Fruit fly (Drosophila melanogaster) whole organism, embryonic: ENCODE data around the gene CG17768.
A peak's percentile ranks its signal among the peaks of the same experiment; 100 is the strongest.

ENCODE experiments used
- B-H2 ChIP-seq: fragments of 200-800 bp; sonication (Bioruptor generic); optimal IDR thresholded peaks from 2 replicates; lab custom pipeline; 2018; ENCODE audit warnings: missing biosample characterization, mild to moderate bottlenecking, missing genetic modification characterization
- Blimp-1 ChIP-seq: fragments of 200-800 bp; sonication (Bioruptor generic); optimal IDR thresholded peaks from 3 replicates; lab custom pipeline; 2018; ENCODE audit warnings: missing biosample characterization, missing genetic modification characterization, mild to moderate bottlenecking, moderate library complexity, missing genetic modification reagents
- CG1024 ChIP-seq: fragments of 200-800 bp; sonication (Bioruptor generic); IDR thresholded peaks from 2 replicates; pipeline ENCODE4 v1.3.6; 2022; ENCODE audit warnings: missing biosample characterization, missing genetic modification characterization
- CG13624 ChIP-seq: fragments of 200-800 bp; sonication (Bioruptor generic); optimal IDR thresholded peaks from 2 replicates; lab custom pipeline; 2016; ENCODE audit warnings: missing biosample characterization, missing genetic modification characterization
- CG13894 ChIP-seq: fragments of 200-800 bp; sonication (Bioruptor generic); optimal IDR thresholded peaks from 3 replicates; lab custom pipeline; 2018; ENCODE audit warnings: missing biosample characterization, mild to moderate bottlenecking, missing genetic modification characterization, moderate library complexity
- CG17328 ChIP-seq: fragments of 200-800 bp; sonication (Bioruptor generic); IDR thresholded peaks from 2 replicates; pipeline ENCODE4 v1.3.6; 2022; ENCODE audit warnings: missing biosample characterization, missing genetic modification characterization
- CG17802 ChIP-seq: fragments of 200-800 bp; sonication (Bioruptor generic); optimal IDR thresholded peaks from 2 replicates; lab custom pipeline; 2018; ENCODE audit warnings: missing biosample characterization, mild to moderate bottlenecking, missing genetic modification characterization, moderate library complexity
- CG18262 ChIP-seq: fragments of 200-800 bp; optimal IDR thresholded peaks from 3 replicates; lab custom pipeline; 2019; ENCODE audit warnings: missing biosample characterization, mild to moderate bottlenecking, missing genetic modification characterization, moderate library complexity
- CG1832 ChIP-seq: fragments of 200-800 bp; sonication (Bioruptor generic); optimal IDR thresholded peaks from 2 replicates; lab custom pipeline; 2017; ENCODE audit warnings: missing biosample characterization, mild to moderate bottlenecking, missing genetic modification characterization, inconsistent platforms
- CG2678 ChIP-seq: fragments of 200-800 bp; sonication (Bioruptor generic); optimal IDR thresholded peaks from 3 replicates; lab custom pipeline; 2019; ENCODE audit warnings: missing biosample characterization, mild to moderate bottlenecking, missing genetic modification characterization, moderate library complexity
- CG30403 ChIP-seq: fragments of 200-800 bp; sonication (Bioruptor generic); optimal IDR thresholded peaks from 3 replicates; lab custom pipeline; 2016; ENCODE audit warnings: missing biosample characterization, missing genetic modification characterization
- CG3065 ChIP-seq: fragments of 200-800 bp; sonication (Bioruptor generic); optimal IDR thresholded peaks from 2 replicates; lab custom pipeline; 2016; ENCODE audit warnings: missing biosample characterization, missing genetic modification characterization
- CG3726 ChIP-seq: fragments of 200-800 bp; sonication (Bioruptor generic); IDR thresholded peaks from 3 replicates; pipeline ENCODE4, ENCODE4 v1.3.6; 2022; ENCODE audit warnings: missing biosample characterization, missing genetic modification characterization
- CG4617 ChIP-seq: fragments of 200-800 bp; sonication (Bioruptor generic); optimal IDR thresholded peaks from 3 replicates; lab custom pipeline; 2016; ENCODE audit warnings: missing biosample characterization, missing genetic modification characterization, borderline replicate concordance
- CG6272 ChIP-seq: fragments of 200-800 bp; sonication (Bioruptor generic); IDR thresholded peaks from 2 replicates; pipeline ENCODE4 v1.3.6; 2022; ENCODE audit warnings: missing biosample characterization, missing genetic modification characterization
- CG7839 ChIP-seq: fragments of 200-800 bp; sonication (Bioruptor generic); optimal IDR thresholded peaks from 3 replicates; lab custom pipeline; 2018; ENCODE audit warnings: missing biosample characterization, mild to moderate bottlenecking, missing genetic modification characterization, moderate library complexity
- CG8290 ChIP-seq, 3 experiments: fragments of 200-800 bp; sonication (Bioruptor generic); optimal IDR thresholded peaks; 2 replicates each; lab custom pipeline; 2016 to 2019; ENCODE audit warnings: missing biosample characterization in 3 of 3, missing genetic modification characterization in 3 of 3, mild to moderate bottlenecking in 2 of 3, moderate library complexity in 1 of 3
- CG9797 ChIP-seq: fragments of 200-800 bp; sonication (Bioruptor generic); optimal IDR thresholded peaks from 3 replicates; lab custom pipeline; 2018; ENCODE audit warnings: missing biosample characterization, mild to moderate bottlenecking, missing genetic modification characterization
- CTCF ChIP-seq: fragments of 200-800 bp; sonication (Bioruptor generic); optimal IDR thresholded peaks from 2 replicates; lab custom pipeline; 2017; ENCODE audit warnings: missing biosample characterization, mild to moderate bottlenecking, missing genetic modification characterization, moderate library complexity
- Camta ChIP-seq: fragments of 200-800 bp; sonication (Bioruptor generic); optimal IDR thresholded peaks from 2 replicates; lab custom pipeline; 2016; ENCODE audit warnings: missing biosample characterization, missing genetic modification characterization
- Elba2 ChIP-seq: fragments of 200-800 bp; sonication (Bioruptor generic); optimal IDR thresholded peaks from 3 replicates; lab custom pipeline; 2016; ENCODE audit warnings: missing biosample characterization, missing genetic modification characterization
- Fer3 ChIP-seq: fragments of 200-800 bp; sonication (Bioruptor generic); optimal IDR thresholded peaks from 2 replicates; lab custom pipeline; 2018; ENCODE audit warnings: missing biosample characterization, mild to moderate bottlenecking, missing genetic modification characterization, moderate library complexity
- HmgZ ChIP-seq: fragments of 200-800 bp; sonication (Bioruptor generic); optimal IDR thresholded peaks from 2 replicates; lab custom pipeline; 2018; ENCODE audit warnings: missing biosample characterization, mild to moderate bottlenecking, missing genetic modification characterization
- Jarid2 ChIP-seq: fragments of 200-800 bp; sonication (Bioruptor generic); optimal IDR thresholded peaks from 3 replicates; lab custom pipeline; 2017; ENCODE audit warnings: mild to moderate bottlenecking, missing biosample characterization, missing genetic modification reagents, missing genetic modification characterization
- NC2β ChIP-seq: fragments of 200-800 bp; sonication (Bioruptor generic); optimal IDR thresholded peaks from 2 replicates; lab custom pipeline; 2016; ENCODE audit warnings: missing biosample characterization, missing genetic modification characterization
- Poxn ChIP-seq: fragments of 200-800 bp; sonication (Bioruptor generic); IDR thresholded peaks from 2 replicates; pipeline ENCODE4 v1.3.6; 2022; ENCODE audit warnings: missing biosample characterization, missing genetic modification characterization
- Ptx1 ChIP-seq: fragments of 200-800 bp; sonication (Bioruptor generic); IDR thresholded peaks from 2 replicates; pipeline ENCODE4 v1.3.6; 2022; ENCODE audit warnings: missing biosample characterization, missing genetic modification characterization
- ac ChIP-seq: fragments of 200-800 bp; sonication (Bioruptor generic); optimal IDR thresholded peaks from 3 replicates; lab custom pipeline; 2017; ENCODE audit warnings: missing biosample characterization, mild to moderate bottlenecking, missing genetic modification characterization
- bab2 ChIP-seq: fragments of 200-800 bp; sonication (Bioruptor generic); optimal IDR thresholded peaks from 2 replicates; lab custom pipeline; 2016; ENCODE audit warnings: missing biosample characterization, missing genetic modification characterization
- br ChIP-seq: fragments of >200 bp; optimal IDR thresholded peaks from 2 replicates; lab custom pipeline; 2017
- cas ChIP-seq: fragments of 200-800 bp; sonication (Bioruptor generic); IDR thresholded peaks from 2 replicates; pipeline ENCODE4 v1.3.6; 2022; ENCODE audit warnings: missing biosample characterization, missing genetic modification characterization
- cg ChIP-seq: fragments of 200-800 bp; sonication (Bioruptor generic); optimal IDR thresholded peaks from 3 replicates; lab custom pipeline; 2019; ENCODE audit warnings: missing biosample characterization, mild to moderate bottlenecking, missing genetic modification characterization, moderate library complexity
- chn ChIP-seq: fragments of 200-800 bp; sonication (Bioruptor generic); optimal IDR thresholded peaks from 2 replicates; lab custom pipeline; 2016; ENCODE audit warnings: missing biosample characterization, missing genetic modification characterization
- danr ChIP-seq: fragments of 200-800 bp; sonication (Bioruptor generic); IDR thresholded peaks from 2 replicates; pipeline ENCODE4 v1.3.6; 2022; ENCODE audit warnings: missing biosample characterization, missing genetic modification characterization
- fd3F ChIP-seq: fragments of 200-800 bp; sonication (Bioruptor generic); optimal IDR thresholded peaks from 2 replicates; lab custom pipeline; 2018; ENCODE audit warnings: missing biosample characterization, mild to moderate bottlenecking, missing genetic modification characterization, moderate library complexity
- fu2 ChIP-seq: fragments of 200-800 bp; sonication (Bioruptor generic); optimal IDR thresholded peaks from 2 replicates; lab custom pipeline; 2016; ENCODE audit warnings: missing biosample characterization, missing genetic modification characterization
- grau ChIP-seq: fragments of 200-800 bp; optimal IDR thresholded peaks from 3 replicates; lab custom pipeline; 2019; ENCODE audit warnings: missing biosample characterization, mild to moderate bottlenecking, missing genetic modification characterization, moderate library complexity
- jumu ChIP-seq: fragments of 200-800 bp; sonication (Bioruptor generic); optimal IDR thresholded peaks from 3 replicates; lab custom pipeline; 2016; ENCODE audit warnings: missing biosample characterization, missing genetic modification characterization
- ken ChIP-seq: fragments of 200-800 bp; sonication (Bioruptor generic); IDR thresholded peaks from 3 replicates; pipeline ENCODE4 v1.3.6; 2022; ENCODE audit warnings: missing biosample characterization, missing genetic modification characterization
- maf-S ChIP-seq: fragments of 200-800 bp; sonication (Bioruptor generic); optimal IDR thresholded peaks from 2 replicates; lab custom pipeline; 2016; ENCODE audit warnings: missing biosample characterization, missing genetic modification characterization
- nau ChIP-seq: fragments of 200-800 bp; sonication (Bioruptor generic); optimal IDR thresholded peaks from 3 replicates; lab custom pipeline; 2017; ENCODE audit warnings: missing biosample characterization, mild to moderate bottlenecking, missing genetic modification characterization, missing genetic modification reagents
- otp ChIP-seq: fragments of 200-800 bp; sonication (Bioruptor generic); IDR thresholded peaks from 3 replicates; pipeline ENCODE4, ENCODE4 v1.3.6; 2022; ENCODE audit warnings: missing biosample characterization, missing genetic modification characterization
- phol ChIP-seq: fragments of 200-800 bp; sonication (Bioruptor generic); optimal IDR thresholded peaks from 3 replicates; lab custom pipeline; 2018; ENCODE audit warnings: missing biosample characterization, mild to moderate bottlenecking, missing genetic modification characterization, moderate library complexity
- pros ChIP-seq: fragments of 200-800 bp; sonication (Bioruptor generic); optimal IDR thresholded peaks from 3 replicates; lab custom pipeline; 2019; ENCODE audit warnings: missing biosample characterization, mild to moderate bottlenecking, missing genetic modification characterization, moderate library complexity
- shn ChIP-seq: fragments of 200-800 bp; sonication (Bioruptor generic); optimal IDR thresholded peaks from 3 replicates; lab custom pipeline; 2016; ENCODE audit warnings: missing biosample characterization, missing genetic modification characterization
- ssp ChIP-seq: fragments of 200-800 bp; sonication (Bioruptor generic); IDR thresholded peaks from 2 replicates; pipeline ENCODE4 v1.3.6; 2022; ENCODE audit warnings: missing biosample characterization, missing genetic modification characterization
- tin ChIP-seq: fragments of 200-800 bp; sonication (Bioruptor generic); optimal IDR thresholded peaks from 3 replicates; lab custom pipeline; 2016; ENCODE audit warnings: missing biosample characterization, missing genetic modification characterization
- unc-4 ChIP-seq: fragments of 200-800 bp; sonication (Bioruptor generic); IDR thresholded peaks from 2 replicates; pipeline ENCODE4 v1.3.6; 2022; ENCODE audit warnings: missing biosample characterization, missing genetic modification characterization; ENCODE audit not compliant: partially characterized antibody
- z ChIP-seq: fragments of 200-800 bp; sonication (Bioruptor generic); IDR thresholded peaks from 3 replicates; pipeline ENCODE4 v1.3.6; 2022; ENCODE audit warnings: missing biosample characterization, missing genetic modification characterization
- zf30C ChIP-seq: fragments of 200-800 bp; sonication (Bioruptor generic); optimal IDR thresholded peaks from 3 replicates; lab custom pipeline; 2018; ENCODE audit warnings: missing biosample characterization, mild to moderate bottlenecking, missing genetic modification characterization

The CG17768 gene

DNA sequence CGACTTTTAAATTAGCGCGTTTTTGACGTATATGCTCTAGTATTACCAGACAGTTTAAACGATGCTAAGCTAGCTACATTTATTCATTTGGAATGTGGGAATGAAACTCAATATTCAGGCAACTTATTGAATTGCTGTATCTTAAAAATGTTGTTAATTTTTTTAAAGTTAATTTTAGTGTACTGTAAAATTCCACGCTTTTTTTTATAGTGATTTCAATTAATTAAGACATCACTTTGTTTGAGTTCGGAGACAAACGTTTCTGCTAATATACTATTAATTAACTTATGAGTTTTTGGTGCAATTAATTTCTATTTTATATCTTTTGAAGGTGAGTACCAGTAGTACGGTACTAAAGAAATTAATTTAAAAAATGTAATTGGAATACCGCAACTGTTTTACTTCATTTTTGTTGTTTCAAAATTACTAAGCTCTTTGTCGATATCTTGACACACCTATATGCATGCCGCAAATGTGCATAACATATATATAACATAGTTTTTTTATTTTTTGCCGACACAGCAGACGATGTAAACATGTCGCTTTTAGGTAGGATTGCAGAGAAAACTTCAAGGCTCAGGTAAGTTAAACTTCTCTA, 18.7 kb downstream of the CG17768 start, which contains the start of the genes Cdk1 and mRpS7 (continued):
- TF ChIP-seq CG9797 (GFP tag; lab: Kevin White, UChicago) = peak; percentile 28
- TF ChIP-seq tin (GFP tag; lab: Kevin White, UChicago) = peak; percentile 66
- TF ChIP-seq phol (tag; lab: Kevin White, UChicago) = peak; percentile 89
- TF ChIP-seq Camta (GFP tag; lab: Kevin White, UChicago) = peak; percentile 57
- TF ChIP-seq fu2 = peak; percentile 29
- no peak for TF ChIP-seq cas (GFP tag; lab: Robert Waterston, UW)
- peak; percentile 87 for TF ChIP-seq CG2678
- no peak for TF ChIP-seq cg (GFP tag; lab: Kevin White, UChicago)
- peak; percentile 81 for TF ChIP-seq grau (tag; lab: Kevin White, UChicago)
- TF ChIP-seq CG17802 (tag; lab: Kevin White, UChicago) = peak; percentile 85
- TF ChIP-seq jumu (GFP tag; lab: Kevin White, UChicago) = peak; percentile 33
- TF ChIP-seq Jarid2 = no peak
- TF ChIP-seq unc-4 (GFP tag; lab: Robert Waterston, UW) = no peak
- TF ChIP-seq ssp (GFP tag; lab: Robert Waterston, UW) = peak; percentile 71
- TF ChIP-seq danr (GFP tag; lab: Robert Waterston, UW) = no peak
- peak; percentile 66; the same call in 2 of the 3 replicates for TF ChIP-seq ken (GFP tag; lab: Robert Waterston, UW)
- peak; percentile 31 for TF ChIP-seq shn (GFP tag; lab: Kevin White, UChicago)
- peak; percentile 69; the same call in 1 of the 2 replicates for TF ChIP-seq CG1024
- peak; percentile 23 for TF ChIP-seq maf-S
- peak; percentile 31 for TF ChIP-seq NC2β (GFP tag; lab: Kevin White, UChicago)
- peak; percentile 29 for TF ChIP-seq Elba2 (GFP tag; lab: Kevin White, UChicago)
- TF ChIP-seq bab2 (GFP tag; lab: Kevin White, UChicago) = peak; percentile 59
- TF ChIP-seq CG1832 (GFP tag; lab: Kevin White, UChicago) = no peak
- peak; percentile 55 for TF ChIP-seq Blimp-1 (GFP tag; lab: Kevin White, UChicago)
- 0 out of 2 replicates have a peak, but pooled peaks have one; percentile 7 for TF ChIP-seq CG6272
- TF ChIP-seq CG4617 (GFP tag; lab: Kevin White, UChicago) = peak; percentile 23
- TF ChIP-seq Ptx1 (GFP tag; lab: Robert Waterston, UW) = peak; percentile 65
- TF ChIP-seq CG3065 (GFP tag; lab: Kevin White, UChicago) = no peak
- TF ChIP-seq z = no peak
- TF ChIP-seq Poxn (GFP tag; lab: Robert Waterston, UW) = 0 out of 2 replicates have a peak, but pooled peaks have one; percentile 35
- no peak for TF ChIP-seq br
- TF ChIP-seq CTCF (GFP tag; lab: Kevin White, UChicago) = no peak
- peak; percentile 26 for TF ChIP-seq B-H2
- peak; percentile 47 for TF ChIP-seq CG13894 (tag; lab: Kevin White, UChicago)
- no peak for TF ChIP-seq ac (GFP tag; lab: Kevin White, UChicago)
- no peak for TF ChIP-seq zf30C (GFP tag; lab: Kevin White, UChicago)
- 0 out of 3 replicates have a peak, but pooled peaks have one; percentile 41 for TF ChIP-seq otp (GFP tag; lab: Robert Waterston, UW)
- 0 out of 3 replicates have a peak, but pooled peaks have one; percentile 54 for TF ChIP-seq CG3726 (GFP tag; lab: Robert Waterston, UW)
- peak; percentile 63 for TF ChIP-seq CG13624 (GFP tag; lab: Kevin White, UChicago)
- peak; percentile 12 for TF ChIP-seq nau
- peak; percentile 66 for TF ChIP-seq fd3F (GFP tag; lab: Kevin White, UChicago)
- peak; percentile 70 for TF ChIP-seq CG17328 (GFP tag; lab: Robert Waterston, UW)
- TF ChIP-seq Fer3 (tag; lab: Kevin White, UChicago) = peak; percentile 74
- peak; percentile 43 for TF ChIP-seq CG8290 (GFP tag; optimal IDR thresholded peaks at IDR 0.05; lab: Kevin White, UChicago)
- TF ChIP-seq CG8290 (tag; optimal IDR thresholded peaks at IDR 0.05; lab: Kevin White, UChicago) = peak in 1 of 2 experiments; percentile 19
- TF ChIP-seq HmgZ (tag; lab: Kevin White, UChicago) = peak; percentile 51
- peak; percentile 84 for TF ChIP-seq CG18262 (tag; lab: Kevin White, UChicago)
- TF ChIP-seq CG30403 = peak; percentile 83
- TF ChIP-seq CG7839 = peak; percentile 86
- no peak for TF ChIP-seq pros (GFP tag; lab: Kevin White, UChicago)
- TF ChIP-seq chn (GFP tag; lab: Kevin White, UChicago) = peak; percentile 44
